Fruit fly (Drosophila melanogaster): ENCODE data around the gene CG9132.

Gene CG9132

dm6 chrX:16750712-16751578 lies 49.6 kb downstream of the CG9132 start (continued):
- peak; percentile 91 for TF ChIP-seq CG3032 (tag; optimal IDR thresholded peaks at IDR 0.05)
- TF ChIP-seq spab (GFP tag; optimal IDR thresholded peaks at IDR 0.05), result peak; percentile 91
- peak; percentile 82 for TF ChIP-seq CG10669 (GFP tag; optimal IDR thresholded peaks at IDR 0.05)
- peak; percentile 80 for TF ChIP-seq dac (GFP tag; optimal IDR thresholded peaks at IDR 0.05)
- peak; percentile 64 to 89 for TF ChIP-seq salr (GFP tag; optimal IDR thresholded peaks at IDR 0.05)
- TF ChIP-seq Hr4 (GFP tag; optimal IDR thresholded peaks at IDR 0.05), result peak; percentile 80
- TF ChIP-seq CG4318 (GFP tag; optimal IDR thresholded peaks at IDR 0.05), result peak; percentile 61
- peak; percentile 85 for TF ChIP-seq fd59A (GFP tag; optimal IDR thresholded peaks at IDR 0.05)
- TF ChIP-seq svp (GFP tag), result peak; percentile 90
- TF ChIP-seq CG8319 (GFP tag; optimal IDR thresholded peaks at IDR 0.05), result peak; percentile 63
- peak; percentile 88 for TF ChIP-seq eg (GFP tag; IDR thresholded peaks at IDR 0.05)
- peak; percentile 86 for TF ChIP-seq CG6163 (GFP tag; IDR thresholded peaks at IDR 0.05)
- peak; percentile 64 for TF ChIP-seq vri (GFP tag; optimal IDR thresholded peaks at IDR 0.05)
- TF ChIP-seq Gug (GFP tag; IDR thresholded peaks at IDR 0.05), result peak; percentile 64
- peak; percentile 93 for TF ChIP-seq CG8119 (GFP tag; IDR thresholded peaks at IDR 0.05)

dm6 chrX:16749324-16749723 lies 51.2 kb downstream of the CG9132 start:
- TF ChIP-seq svp (GFP tag) (peak; percentile 84), CG3919 (GFP tag; optimal IDR thresholded peaks at IDR 0.05) (no peak), vri (GFP tag; optimal IDR thresholded peaks at IDR 0.05) (peak; percentile 7)

dm6 chrX:16747467-16747866 lies 53.0 kb downstream of the CG9132 start:
- TF ChIP-seq vri (GFP tag; optimal IDR thresholded peaks at IDR 0.05), result peak; percentile 85
- TF ChIP-seq Met (GFP tag; optimal IDR thresholded peaks at IDR 0.05), result no peak

Data from whole organism, prepupa.